Fruit fly (Drosophila melanogaster): ENCODE results near the gene wg.

dm6 chr2L:7260251-7260650, 46.7 kb upstream of the wg start:
- TF ChIP-seq psq (optimal IDR thresholded peaks at IDR 0.05) (no peak), ttk (optimal IDR thresholded peaks at IDR 0.05) (no peak), insv (optimal IDR thresholded peaks at IDR 0.05) (no peak)
